Worm (Caenorhabditis elegans) whole organism, L3 larva: ENCODE measurements around the gene moa-1.

Experiments
- aly-2 ChIP-seq: fragments of 150-350 bp; optimal IDR thresholded peaks from 2 replicates; lab custom pipeline; 2014; ENCODE audit warnings: missing biosample characterization, missing genetic modification characterization
- ceh-28 ChIP-seq: fragments of 150-350 bp; optimal IDR thresholded peaks from 2 replicates; lab custom pipeline; 2014; ENCODE audit warnings: missing biosample characterization, missing genetic modification reagents, missing genetic modification characterization
- ceh-82 ChIP-seq: fragments of 150-350 bp; optimal IDR thresholded peaks from 2 replicates; lab custom pipeline; 2014; ENCODE audit warnings: missing biosample characterization, missing genetic modification characterization
- ceh-9 ChIP-seq: sonication (generic microtip); optimal IDR thresholded peaks from 2 replicates; lab custom pipeline; 2018; ENCODE audit warnings: missing biosample characterization, missing genetic modification characterization
- egl-27 ChIP-seq: sonication (generic microtip); optimal IDR thresholded peaks from 4 replicates; lab custom pipeline; 2017; ENCODE audit warnings: missing biosample characterization, missing genetic modification reagents, missing genetic modification characterization
- egl-5 ChIP-seq: fragments of 150-350 bp; optimal IDR thresholded peaks from 2 replicates; lab custom pipeline; 2017; ENCODE audit warnings: missing biosample characterization, missing genetic modification reagents, missing genetic modification characterization, inconsistent platforms
- elt-1 ChIP-seq: fragments of 150-350 bp; optimal IDR thresholded peaks from 2 replicates; lab custom pipeline; 2014; ENCODE audit warnings: missing biosample characterization, missing genetic modification characterization
- elt-2 ChIP-seq: sonication (generic microtip); optimal IDR thresholded peaks from 2 replicates; lab custom pipeline; 2016; ENCODE audit warnings: missing genetic modification reagents, mild to moderate bottlenecking, missing genetic modification characterization, missing compliant biosample characterization
- elt-3 ChIP-seq, 3 experiments: fragments of 150-350 bp in 1 of 3; sonication (generic microtip) in 2 of 3; optimal IDR thresholded peaks; 2 replicates in 2 of 3; 4 replicates in 1 of 3; lab custom pipeline; 2014 to 2017; ENCODE audit warnings: missing biosample characterization in 3 of 3, missing genetic modification characterization in 3 of 3
- fkh-2 ChIP-seq: fragments of 150-350 bp; optimal IDR thresholded peaks from 2 replicates; lab custom pipeline; 2014; ENCODE audit warnings: missing biosample characterization, missing genetic modification reagents, missing genetic modification characterization
- hmg-11 ChIP-seq: sonication (generic microtip); optimal IDR thresholded peaks from 2 replicates; lab custom pipeline; 2016; ENCODE audit warnings: missing genetic modification characterization, missing compliant biosample characterization
- lin-39 ChIP-seq: fragments of 150-350 bp; optimal IDR thresholded peaks from 2 replicates; lab custom pipeline; 2018; ENCODE audit warnings: missing biosample characterization, missing genetic modification reagents, missing genetic modification characterization
- mdl-1 ChIP-seq: fragments of 150-350 bp; optimal IDR thresholded peaks from 2 replicates; lab custom pipeline; 2014; ENCODE audit warnings: missing biosample characterization, missing genetic modification characterization
- mml-1 ChIP-seq: fragments of 150-350 bp; sonication (generic microtip); optimal IDR thresholded peaks from 3 replicates; lab custom pipeline; 2014; ENCODE audit warnings: missing biosample characterization, missing genetic modification characterization
- nfya-1 ChIP-seq: sonication (generic microtip); optimal IDR thresholded peaks from 2 replicates; lab custom pipeline; 2017; ENCODE audit warnings: missing genetic modification characterization, mild to moderate bottlenecking, missing compliant biosample characterization, antibody characterized with exemption, moderate library complexity; ENCODE audit not compliant: insufficient read depth
- nhr-23 ChIP-seq: fragments of 150-350 bp; optimal IDR thresholded peaks from 2 replicates; lab custom pipeline; 2014; ENCODE audit warnings: missing biosample characterization, missing genetic modification reagents, missing genetic modification characterization
- nhr-237 ChIP-seq: fragments of 150-350 bp; optimal IDR thresholded peaks from 2 replicates; lab custom pipeline; 2014; ENCODE audit warnings: missing biosample characterization, missing genetic modification characterization
- nhr-25 ChIP-seq: sonication (generic microtip); optimal IDR thresholded peaks from 2 replicates; lab custom pipeline; 2017; ENCODE audit warnings: missing biosample characterization, missing genetic modification characterization
- nhr-28 ChIP-seq: fragments of 150-350 bp; optimal IDR thresholded peaks from 2 replicates; lab custom pipeline; 2014; ENCODE audit warnings: missing biosample characterization, missing genetic modification characterization
- nhr-43 ChIP-seq: sonication (generic microtip); optimal IDR thresholded peaks from 2 replicates; lab custom pipeline; 2016; ENCODE audit warnings: mild to moderate bottlenecking, missing genetic modification characterization, missing compliant biosample characterization; ENCODE audit not compliant: poor library complexity, severe bottlenecking
- nhr-67 ChIP-seq: fragments of 150-350 bp; optimal IDR thresholded peaks from 2 replicates; lab custom pipeline; 2014; ENCODE audit warnings: missing biosample characterization, missing genetic modification characterization
- nhr-77 ChIP-seq: fragments of 150-350 bp; optimal IDR thresholded peaks from 2 replicates; lab custom pipeline; 2014; ENCODE audit warnings: missing biosample characterization, missing genetic modification characterization
- pqm-1 ChIP-seq: fragments of 150-350 bp; optimal IDR thresholded peaks from 2 replicates; lab custom pipeline; 2017; ENCODE audit warnings: missing biosample characterization, missing genetic modification characterization, inconsistent platforms
- skn-1 ChIP-seq: fragments of 150-350 bp; optimal IDR thresholded peaks from 2 replicates; lab custom pipeline; 2014; ENCODE audit warnings: missing biosample characterization, missing genetic modification characterization
- ztf-11 ChIP-seq: fragments of 150-350 bp; optimal IDR thresholded peaks from 2 replicates; lab custom pipeline; 2014; ENCODE audit warnings: missing biosample characterization, missing genetic modification characterization

moa-1 gene

ce11 chrIII:1969802-1970201 lies at the start of gene moa-1:
Gene moa-1 (minus strand): TSS chrIII:1969902.
- TF ChIP-seq ceh-82 (tag; lab: Kevin White, UChicago) (no peak), fkh-2 (tag; lab: Kevin White, UChicago) (no peak), hmg-11 (tag; lab: Kevin White, UChicago) (no peak), nhr-23 (tag; lab: Kevin White, UChicago) (no peak), nfya-1 (tag; lab: Kevin White, UChicago) (no peak), egl-5 (no peak), nhr-237 (no peak), pqm-1 (tag; lab: Kevin White, UChicago) (no peak), nhr-25 (tag; lab: Kevin White, UChicago) (no peak), nhr-67 (tag; lab: Kevin White, UChicago) (no peak), mdl-1 (tag; lab: Kevin White, UChicago) (no peak), nhr-28 (no peak), aly-2 (no peak), ceh-9 (tag; lab: Kevin White, UChicago) (no peak), elt-3 (tag; optimal IDR thresholded peaks at IDR 0.05; lab: Kevin White, UChicago) (no peak), nhr-77 (tag; lab: Kevin White, UChicago) (no peak), ztf-11 (tag; lab: Kevin White, UChicago) (no peak), elt-2 (tag; lab: Kevin White, UChicago) (no peak)

- TF ChIP-seq skn-1 (tag; lab: Kevin White, UChicago), result no peak
- peak; percentile 92 for TF ChIP-seq ceh-28 (tag; lab: Kevin White, UChicago)
- no peak for TF ChIP-seq ceh-82 (tag; lab: Kevin White, UChicago)
These were observed 45.8 kb upstream of the moa-1 start for ce11 chrIII:2015494-2015893.

- peak; percentile 99 for TF ChIP-seq ceh-28 (tag; lab: Kevin White, UChicago)
- TF ChIP-seq, all 47 proteins: peak for 1; not testable (repeated sequence) for 46
These were observed 44.3 kb upstream of the moa-1 start for ce11 chrIII:2013876-2014474.

- TF ChIP-seq elt-1, result no peak
- TF ChIP-seq ceh-28 (tag; lab: Kevin White, UChicago), result peak; percentile 91
These were observed 43.6 kb upstream of the moa-1 start for ce11 chrIII:2013156-2013854.

- TF ChIP-seq ceh-28 (tag; lab: Kevin White, UChicago), result peak; percentile 75
- TF ChIP-seq nhr-43, result no peak
- TF ChIP-seq ztf-11 (tag; lab: Kevin White, UChicago), result no peak
These were observed 42.9 kb upstream of the moa-1 start for ce11 chrIII:2012561-2012960.

- peak; percentile 43 for TF ChIP-seq ceh-28 (tag; lab: Kevin White, UChicago)
- no peak for TF ChIP-seq egl-5
These were observed 39.2 kb upstream of the moa-1 start for ce11 chrIII:2008894-2009293.

- TF ChIP-seq pqm-1 (tag; lab: Kevin White, UChicago) (no peak), aly-2 (no peak), nhr-67 (tag; lab: Kevin White, UChicago) (no peak), egl-27 (no peak)
- TF ChIP-seq, all 47 proteins: peak for 0
These were observed 38.6 kb upstream of the moa-1 start for ce11 chrIII:2008334-2008733.

- TF ChIP-seq ceh-28 (tag; lab: Kevin White, UChicago) (peak; percentile 80), pqm-1 (tag; lab: Kevin White, UChicago) (no peak), elt-1 (no peak), nhr-43 (no peak)
These were observed 37.2 kb upstream of the moa-1 start for ce11 chrIII:2006937-2007336.

- TF ChIP-seq nhr-237 (no peak), nhr-28 (no peak), nfya-1 (tag; lab: Kevin White, UChicago) (no peak), egl-27 (no peak), mml-1 (tag; lab: Kevin White, UChicago) (no peak), lin-39 (tag; lab: Kevin White, UChicago) (no peak)
These were observed 36.0 kb upstream of the moa-1 start, which contains the start of gene Y39A3B.1 for ce11 chrIII:2005729-2006128. Gene Y39A3B.1 (plus strand): TSS chrIII:2006029.
